Worm (Caenorhabditis elegans): ENCODE results near the gene pat-4.

- no peak for TF ChIP-seq ztf-28 (GFP tag; IDR thresholded peaks at IDR 0.05)
- TF ChIP-seq ceh-91 (GFP tag; IDR thresholded peaks at IDR 0.05) = no peak
- TF ChIP-seq sptf-2 (GFP tag; optimal IDR thresholded peaks at IDR 0.05) = no peak
- TF ChIP-seq F33H1.4 (GFP tag; IDR thresholded peaks at IDR 0.05) = peak; percentile 59; the same call in 1 of the 2 replicates
Observed at ce11 chrIII:87183-87582, 7.4 kb downstream of the pat-4 start, which contains the start of the genes F54C4.4 and mrpl-40.
